Worm (Caenorhabditis elegans): ENCODE data around the gene C23H4.8.

C23H4.8 gene

DNA sequence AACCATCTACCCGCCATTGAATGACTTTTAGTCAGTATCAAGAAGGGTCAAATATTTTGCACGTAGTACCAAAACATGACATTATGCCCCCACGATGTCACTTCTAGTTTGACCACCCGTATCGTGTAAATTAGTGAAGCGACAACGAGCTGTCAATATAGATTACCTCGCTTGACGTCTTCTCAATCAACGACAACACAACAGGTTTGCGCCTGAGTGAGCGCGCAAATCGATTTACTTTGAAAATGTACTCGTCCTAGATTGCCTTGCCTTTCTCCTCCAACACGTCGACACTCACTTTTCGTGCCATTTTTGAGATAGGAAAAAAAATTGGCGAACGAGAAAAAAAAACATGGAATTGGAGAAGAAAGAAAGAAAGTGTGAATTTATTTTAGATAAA, 36.4 kb upstream of the C23H4.8 start (continued):
- TF ChIP-seq zfp-2 (tag; optimal IDR thresholded peaks at IDR 0.05) (no peak), mep-1 (tag; optimal IDR thresholded peaks at IDR 0.05) (peak; percentile 42), snpc-4 (tag; optimal IDR thresholded peaks at IDR 0.05) (no peak), nhr-48 (tag; optimal IDR thresholded peaks at IDR 0.05) (peak; percentile 22), ZK546.5 (tag; optimal IDR thresholded peaks at IDR 0.05) (no peak), jun-1 (tag; optimal IDR thresholded peaks at IDR 0.05) (no peak), lsy-2 (tag; optimal IDR thresholded peaks at IDR 0.05) (peak in 1 of 2 experiments; percentile 28), unc-130 (GFP tag; optimal IDR thresholded peaks at IDR 0.05) (no peak), nhr-25 (tag; optimal IDR thresholded peaks at IDR 0.05; ENCODE audit: borderline replicate concordance, insufficient read depth) (peak; percentile 57), pqm-1 (tag; optimal IDR thresholded peaks at IDR 0.05) (no peak), zag-1 (tag; optimal IDR thresholded peaks at IDR 0.05) (no peak), nhr-102 (tag; optimal IDR thresholded peaks at IDR 0.05) (no peak), unc-62 (GFP tag; optimal IDR thresholded peaks at IDR 0.05 in 1 of 2) (peak in 1 of 2 experiments; percentile 99), unc-62 (tag; optimal IDR thresholded peaks at IDR 0.05) (no peak), duxl-1 (tag; optimal IDR thresholded peaks at IDR 0.05; ENCODE audit: poor library complexity) (no peak), nhr-6 (tag; optimal IDR thresholded peaks at IDR 0.05) (no peak), nhr-28 (tag; optimal IDR thresholded peaks at IDR 0.05) (peak; percentile 34), pha-4 (GFP tag; IDR thresholded peaks at IDR 0.05) (no peak), pha-4 (tag; optimal IDR thresholded peaks at IDR 0.05) (no peak), snpc-1.2 (GFP tag; IDR thresholded peaks at IDR 0.05) (no peak), lin-15B (tag; optimal IDR thresholded peaks at IDR 0.05) (no peak), Y105C5A.15 (GFP tag; IDR thresholded peaks at IDR 0.05) (no peak), spr-3 (GFP tag; optimal IDR thresholded peaks at IDR 0.05) (no peak), mdl-1 (tag; optimal IDR thresholded peaks at IDR 0.05) (peak in 1 of 2 experiments; percentile 38), F37D6.2 (tag; optimal IDR thresholded peaks at IDR 0.05) (no peak), skn-1 (tag; optimal IDR thresholded peaks at IDR 0.05) (no peak), lin-29 (GFP tag; IDR thresholded peaks at IDR 0.05) (no peak), tag-97 (GFP tag; IDR thresholded peaks at IDR 0.05) (no peak), ztf-11 (tag; optimal IDR thresholded peaks at IDR 0.05) (no peak), zip-2 (tag; optimal IDR thresholded peaks at IDR 0.05) (no peak), daf-19 (GFP tag; conservative IDR thresholded peaks at IDR 0.05) (no peak)

DNA sequence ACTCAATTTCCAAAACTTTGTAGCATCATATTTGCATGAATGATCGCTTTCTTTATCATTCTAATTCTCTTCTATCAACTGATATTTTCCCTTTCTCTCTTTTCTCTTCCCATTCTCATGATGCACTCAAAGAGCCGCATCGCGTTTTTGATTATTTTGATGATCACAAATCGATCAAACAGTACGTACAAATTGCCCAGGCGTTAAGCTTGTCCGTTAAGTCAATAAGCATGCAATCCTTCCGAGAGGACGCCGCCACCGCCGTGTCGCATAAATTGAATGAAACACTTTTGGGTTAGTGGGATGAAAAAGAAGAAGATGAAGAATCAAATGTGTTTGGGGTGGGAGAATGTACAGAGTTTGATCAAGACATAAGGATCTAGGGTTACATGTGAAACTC, 35.4 kb upstream of the C23H4.8 start:
- TF ChIP-seq mxl-2 (GFP tag; conservative IDR thresholded peaks at IDR 0.05), result no peak
- TF ChIP-seq aly-2 (tag; optimal IDR thresholded peaks at IDR 0.05), result no peak
- no peak for TF ChIP-seq nhr-111 (GFP tag; optimal IDR thresholded peaks at IDR 0.05)
- TF ChIP-seq zfp-2 (tag; optimal IDR thresholded peaks at IDR 0.05), result no peak
- no peak for TF ChIP-seq snpc-4 (tag; optimal IDR thresholded peaks at IDR 0.05)
- peak; percentile 12 for TF ChIP-seq nhr-25 (tag; optimal IDR thresholded peaks at IDR 0.05; ENCODE audit: borderline replicate concordance, insufficient read depth)
- no peak for TF ChIP-seq mdt-29 (GFP tag; IDR thresholded peaks at IDR 0.05)
- peak; percentile 25 for TF ChIP-seq hlh-30 (tag; optimal IDR thresholded peaks at IDR 0.05; ENCODE audit: insufficient read depth)
- no peak for TF ChIP-seq lin-15B (tag; optimal IDR thresholded peaks at IDR 0.05)
- TF ChIP-seq ces-1 (GFP tag; optimal IDR thresholded peaks at IDR 0.05), result no peak
- no peak for TF ChIP-seq attf-4 (tag; optimal IDR thresholded peaks at IDR 0.05)
- TF ChIP-seq rbr-2 (tag; optimal IDR thresholded peaks at IDR 0.05), result no peak
- TF ChIP-seq pha-4 (GFP tag; IDR thresholded peaks at IDR 0.05), result no peak
- TF ChIP-seq pha-4 (tag; optimal IDR thresholded peaks at IDR 0.05), result no peak
- no peak for TF ChIP-seq sdz-12 (GFP tag; optimal IDR thresholded peaks at IDR 0.05)
- TF ChIP-seq F44E2.7 (GFP tag; IDR thresholded peaks at IDR 0.05), result no peak
- TF ChIP-seq Y105C5A.15 (GFP tag; IDR thresholded peaks at IDR 0.05), result no peak
- no peak for TF ChIP-seq set-16 (GFP tag; IDR thresholded peaks at IDR 0.05)
- TF ChIP-seq mdl-1 (tag; optimal IDR thresholded peaks at IDR 0.05), result no peak
- TF ChIP-seq nhr-11 (tag; optimal IDR thresholded peaks at IDR 0.05), result no peak
- no peak for TF ChIP-seq daf-16 (GFP tag; optimal IDR thresholded peaks at IDR 0.05)
- peak; percentile 13 for TF ChIP-seq daf-16 (tag; optimal IDR thresholded peaks at IDR 0.05)
- no peak for TF ChIP-seq daf-19 (GFP tag; conservative IDR thresholded peaks at IDR 0.05)
- no peak for TF ChIP-seq daf-12 (tag; optimal IDR thresholded peaks at IDR 0.05)
- no peak for TF ChIP-seq jun-1 (tag; optimal IDR thresholded peaks at IDR 0.05)
- no peak for TF ChIP-seq ceh-44 (GFP tag; IDR thresholded peaks at IDR 0.05)
- no peak for TF ChIP-seq egl-43 (GFP tag; IDR thresholded peaks at IDR 0.05)
- TF ChIP-seq nhr-102 (tag; optimal IDR thresholded peaks at IDR 0.05), result no peak
- TF ChIP-seq saeg-2 (GFP tag; IDR thresholded peaks at IDR 0.05), result no peak
- no peak for TF ChIP-seq T20F7.1 (GFP tag; optimal IDR thresholded peaks at IDR 0.05)
- no peak for TF ChIP-seq nhr-48 (tag; optimal IDR thresholded peaks at IDR 0.05)
- no peak for TF ChIP-seq vab-7 (GFP tag; IDR thresholded peaks at IDR 0.05)
